Fruit fly (Drosophila melanogaster): ENCODE data around the gene bocks.

Gene bocks

dm6 chr3R:9593408-9594250 lies 2.8 kb upstream of the bocks start (continued):
- TF ChIP-seq Drgx (GFP tag; IDR thresholded peaks at IDR 0.05) (peak; percentile 74), B-H2 (GFP tag; optimal IDR thresholded peaks at IDR 0.05) (peak; percentile 7), crol (GFP tag; IDR thresholded peaks at IDR 0.05) (no peak), nerfin-1 (tag; optimal IDR thresholded peaks at IDR 0.05) (no peak)

- TF ChIP-seq Med (GFP tag) (peak; percentile 71), CG5180 (GFP tag; optimal IDR thresholded peaks at IDR 0.05) (no peak), Sox100B (GFP tag; optimal IDR thresholded peaks at IDR 0.05) (no peak), zen (tag; optimal IDR thresholded peaks at IDR 0.05) (peak; percentile 3), bowl (GFP tag; IDR thresholded peaks at IDR 0.05) (no peak), sd (tag; optimal IDR thresholded peaks at IDR 0.05) (peak; percentile 71), CG30431 (GFP tag; optimal IDR thresholded peaks at IDR 0.05) (no peak), sens (GFP tag) (peak; percentile 75), pfk (GFP tag; optimal IDR thresholded peaks at IDR 0.05) (no peak), H2.0 (GFP tag; IDR thresholded peaks at IDR 0.05) (no peak), CG3065 (GFP tag; optimal IDR thresholded peaks at IDR 0.05) (no peak), unc-4 (GFP tag; IDR thresholded peaks at IDR 0.05; ENCODE audit: partially characterized antibody) (no peak), CG3995 (GFP tag; optimal IDR thresholded peaks at IDR 0.05) (no peak), CG30020 (tag; optimal IDR thresholded peaks at IDR 0.05) (no peak), CG43689 (GFP tag; IDR thresholded peaks at IDR 0.05) (no peak), Myb (GFP tag; optimal IDR thresholded peaks at IDR 0.05) (no peak), CG4730 (GFP tag; IDR thresholded peaks at IDR 0.05) (no peak), CG11695 (GFP tag; IDR thresholded peaks at IDR 0.05) (no peak), CG8359 (GFP tag; optimal IDR thresholded peaks at IDR 0.05; ENCODE audit: borderline replicate concordance) (no peak), Elba2 (GFP tag; optimal IDR thresholded peaks at IDR 0.05) (peak; percentile 89), CG15696 (tag; optimal IDR thresholded peaks at IDR 0.05) (peak; percentile 3), slbo (GFP tag; IDR thresholded peaks at IDR 0.05) (no peak), CG15073 (GFP tag; optimal IDR thresholded peaks at IDR 0.05) (no peak), esg (GFP tag; conservative IDR thresholded peaks at IDR 0.05) (no peak), gsb-n (tag; optimal IDR thresholded peaks at IDR 0.05) (peak; percentile 2), D19B (GFP tag; optimal IDR thresholded peaks at IDR 0.05) (no peak), exex (tag; optimal IDR thresholded peaks at IDR 0.05) (no peak), kah (GFP tag; optimal IDR thresholded peaks at IDR 0.05) (peak; percentile 29), CG7928 (GFP tag; optimal IDR thresholded peaks at IDR 0.05) (no peak), CG6272 (GFP tag; IDR thresholded peaks at IDR 0.05) (no peak), gem (tag; optimal IDR thresholded peaks at IDR 0.05) (peak; percentile 10), zen2 (GFP tag; IDR thresholded peaks at IDR 0.05; ENCODE audit: partially characterized antibody) (no peak), CG4282 (GFP tag; optimal IDR thresholded peaks at IDR 0.05) (no peak), sqz (GFP tag; optimal IDR thresholded peaks at IDR 0.05) (peak; percentile 56), cad (GFP tag; optimal IDR thresholded peaks at IDR 0.05) (peak; percentile 53), dmrt11E (tag; optimal IDR thresholded peaks at IDR 0.05) (peak; percentile 14), hkb (optimal IDR thresholded peaks at IDR 0.05) (no peak), hkb (GFP tag; IDR thresholded peaks at IDR 0.05) (no peak), CG7839 (tag; optimal IDR thresholded peaks at IDR 0.05) (no peak), nom (GFP tag; optimal IDR thresholded peaks at IDR 0.05) (peak; percentile 16), D (optimal IDR thresholded peaks at IDR 0.05) (no peak), D (GFP tag; optimal IDR thresholded peaks at IDR 0.05) (peak; percentile 1), CG11504 (tag; optimal IDR thresholded peaks at IDR 0.05) (peak; percentile 4), CG4820 (GFP tag; optimal IDR thresholded peaks at IDR 0.05) (no peak)
These were observed 1.1 kb upstream of the bocks start for dm6 chr3R:9591769-9592388.

All from whole organism, embryonic.